Fruit fly (Drosophila melanogaster) whole organism, embryonic: ENCODE measurements around the gene Tsp96F.

ENCODE experiments used
- Antp ChIP-seq: fragments of 200-800 bp; sonication (Bioruptor generic); optimal IDR thresholded peaks from 3 replicates; lab custom pipeline; 2016; ENCODE audit warnings: missing biosample characterization, missing genetic modification characterization
- BEAF-32 ChIP-seq: fragments of 200-800 bp; sonication (Bioruptor generic); optimal IDR thresholded peaks from 3 replicates; lab custom pipeline; 2017; ENCODE audit warnings: missing biosample characterization, missing genetic modification characterization, mild to moderate bottlenecking, moderate library complexity, missing genetic modification reagents
- Bdp1 ChIP-seq: fragments of 200-800 bp; sonication (Bioruptor generic); optimal IDR thresholded peaks from 3 replicates; lab custom pipeline; 2016; ENCODE audit warnings: missing biosample characterization, missing genetic modification characterization
- BtbVII ChIP-seq: fragments of 200-800 bp; sonication (Bioruptor generic); optimal IDR thresholded peaks from 3 replicates; lab custom pipeline; 2017; ENCODE audit warnings: missing biosample characterization, mild to moderate bottlenecking, missing genetic modification characterization
- CG1024 ChIP-seq: fragments of 200-800 bp; sonication (Bioruptor generic); IDR thresholded peaks from 2 replicates; pipeline ENCODE4 v1.3.6; 2022; ENCODE audit warnings: missing biosample characterization, missing genetic modification characterization
- CG10565 ChIP-seq: fragments of 200-800 bp; sonication (Bioruptor generic); optimal IDR thresholded peaks from 3 replicates; lab custom pipeline; 2016; ENCODE audit warnings: missing biosample characterization, mild to moderate bottlenecking, missing genetic modification characterization
- CG10654 ChIP-seq: fragments of 200-800 bp; sonication (Bioruptor generic); optimal IDR thresholded peaks from 2 replicates; lab custom pipeline; 2016; ENCODE audit warnings: missing biosample characterization, missing genetic modification characterization
- CG11247 ChIP-seq: fragments of 200-800 bp; sonication (Bioruptor generic); IDR thresholded peaks from 2 replicates; pipeline ENCODE4 v1.3.6; 2022; ENCODE audit warnings: missing biosample characterization, missing genetic modification characterization
- CG12104 ChIP-seq: fragments of 200-800 bp; sonication (Bioruptor generic); optimal IDR thresholded peaks from 3 replicates; lab custom pipeline; 2016; ENCODE audit warnings: missing biosample characterization, missing genetic modification characterization
- CG13424 ChIP-seq: fragments of 200-800 bp; sonication (Bioruptor generic); optimal IDR thresholded peaks from 2 replicates; lab custom pipeline; 2019; ENCODE audit warnings: missing biosample characterization, mild to moderate bottlenecking, missing genetic modification characterization, moderate library complexity
- CG13775 ChIP-seq: fragments of 200-800 bp; sonication (Bioruptor generic); optimal IDR thresholded peaks from 3 replicates; lab custom pipeline; 2017; ENCODE audit warnings: missing biosample characterization, mild to moderate bottlenecking, missing genetic modification characterization
- CG15269 ChIP-seq: fragments of 200-800 bp; sonication (Bioruptor generic); optimal IDR thresholded peaks from 2 replicates; lab custom pipeline; 2018; ENCODE audit warnings: missing biosample characterization, mild to moderate bottlenecking, missing genetic modification characterization, moderate library complexity
- CG1647 ChIP-seq: fragments of 200-800 bp; sonication (Bioruptor generic); optimal IDR thresholded peaks from 3 replicates; lab custom pipeline; 2016; ENCODE audit warnings: missing biosample characterization, missing genetic modification characterization
- CG17612 ChIP-seq: fragments of 200-800 bp; sonication (Bioruptor generic); IDR thresholded peaks from 2 replicates; pipeline ENCODE4 v1.3.6; 2022; ENCODE audit warnings: missing biosample characterization, missing genetic modification characterization
- CG1792 ChIP-seq: fragments of 200-800 bp; sonication (Bioruptor generic); optimal IDR thresholded peaks from 2 replicates; lab custom pipeline; 2016; ENCODE audit warnings: missing biosample characterization, missing genetic modification characterization
- CG18764 ChIP-seq: fragments of 200-800 bp; sonication (Bioruptor generic); optimal IDR thresholded peaks from 3 replicates; lab custom pipeline; 2016; ENCODE audit warnings: missing biosample characterization, missing genetic modification characterization
- CG2129 ChIP-seq: fragments of 200-800 bp; sonication (Bioruptor generic); IDR thresholded peaks from 2 replicates; pipeline ENCODE4 v1.3.6; 2022; ENCODE audit warnings: missing biosample characterization, missing genetic modification characterization; ENCODE audit not compliant: partially characterized antibody
- CG34224 ChIP-seq: fragments of 200-800 bp; sonication (Bioruptor generic); IDR thresholded peaks from 3 replicates; pipeline ENCODE4 v1.3.6; 2022; ENCODE audit warnings: missing biosample characterization, missing genetic modification characterization; ENCODE audit not compliant: partially characterized antibody
- CG3847 ChIP-seq: fragments of 200-800 bp; sonication (Bioruptor generic); IDR thresholded peaks from 2 replicates; pipeline ENCODE4 v1.3.6; 2022; ENCODE audit warnings: missing biosample characterization, missing genetic modification characterization
- CG4404 ChIP-seq: fragments of 200-800 bp; sonication (Bioruptor generic); IDR thresholded peaks from 2 replicates; pipeline ENCODE4 v1.3.6; 2022; ENCODE audit warnings: missing biosample characterization, missing genetic modification characterization
- CG5245 ChIP-seq: fragments of 200-800 bp; sonication (Bioruptor generic); optimal IDR thresholded peaks from 3 replicates; lab custom pipeline; 2016; ENCODE audit warnings: missing biosample characterization, missing genetic modification characterization
- CG5953 ChIP-seq: fragments of 200-800 bp; sonication (Bioruptor generic); IDR thresholded peaks from 2 replicates; pipeline ENCODE4 v1.3.6; 2022; ENCODE audit warnings: missing biosample characterization, missing genetic modification characterization
- CG6254 ChIP-seq: fragments of 200-800 bp; sonication (Bioruptor generic); optimal IDR thresholded peaks from 3 replicates; lab custom pipeline; 2017; ENCODE audit warnings: mild to moderate bottlenecking, missing biosample characterization, missing genetic modification reagents, missing genetic modification characterization
- CG6813 ChIP-seq: fragments of 200-800 bp; sonication (Bioruptor generic); optimal IDR thresholded peaks from 2 replicates; lab custom pipeline; 2017; ENCODE audit warnings: missing biosample characterization, missing genetic modification characterization, mild to moderate bottlenecking, moderate library complexity, missing genetic modification reagents
- CG7839 ChIP-seq: fragments of 200-800 bp; sonication (Bioruptor generic); optimal IDR thresholded peaks from 3 replicates; lab custom pipeline; 2018; ENCODE audit warnings: missing biosample characterization, mild to moderate bottlenecking, missing genetic modification characterization, moderate library complexity
- CG7987 ChIP-seq: fragments of 200-800 bp; sonication (Bioruptor generic); optimal IDR thresholded peaks from 2 replicates; lab custom pipeline; 2018; ENCODE audit warnings: missing biosample characterization, mild to moderate bottlenecking, missing genetic modification characterization, moderate library complexity
- CkIIα-i1 ChIP-seq: fragments of 200-800 bp; sonication (Bioruptor generic); IDR thresholded peaks from 2 replicates; pipeline ENCODE4 v1.3.6; 2022; ENCODE audit warnings: missing biosample characterization, missing genetic modification characterization
- D ChIP-seq, 2 experiments: fragments of 200-800 bp in 1 of 2; fragments of >200 bp in 1 of 2; sonication (Bioruptor generic) in 1 of 2; optimal IDR thresholded peaks; 2 replicates in 1 of 2; 3 replicates in 1 of 2; lab custom pipeline; 2017; ENCODE audit warnings: mild to moderate bottlenecking in 1 of 2, missing biosample characterization in 1 of 2, missing genetic modification characterization in 1 of 2, missing genetic modification reagents in 1 of 2
- Dip3 ChIP-seq: fragments of 200-800 bp; sonication (Bioruptor generic); optimal IDR thresholded peaks from 3 replicates; lab custom pipeline; 2016; ENCODE audit warnings: missing biosample characterization, missing genetic modification characterization
- Elba2 ChIP-seq: fragments of 200-800 bp; sonication (Bioruptor generic); optimal IDR thresholded peaks from 3 replicates; lab custom pipeline; 2016; ENCODE audit warnings: missing biosample characterization, missing genetic modification characterization
- Fer1 ChIP-seq: fragments of 200-800 bp; sonication (Bioruptor generic); optimal IDR thresholded peaks from 2 replicates; lab custom pipeline; 2017; ENCODE audit warnings: missing biosample characterization, mild to moderate bottlenecking, missing genetic modification characterization
- H15 ChIP-seq: fragments of 200-800 bp; sonication (Bioruptor generic); IDR thresholded peaks from 3 replicates; pipeline ENCODE4 v1.3.6; 2022; ENCODE audit warnings: missing biosample characterization, missing genetic modification characterization
- Mad ChIP-seq: fragments of 200-800 bp; sonication (Bioruptor generic); optimal IDR thresholded peaks from 2 replicates; lab custom pipeline; 2016; ENCODE audit warnings: missing biosample characterization, missing genetic modification characterization
- Pdp1 ChIP-seq, 2 experiments: fragments of 200-800 bp; sonication (Bioruptor generic); optimal IDR thresholded peaks; 3 replicates each; lab custom pipeline; 2016; ENCODE audit warnings: missing biosample characterization in 2 of 2, missing genetic modification characterization in 2 of 2, mild to moderate bottlenecking in 1 of 2, moderate library complexity in 1 of 2
- Sox100B ChIP-seq: fragments of 200-800 bp; sonication (Bioruptor generic); optimal IDR thresholded peaks from 3 replicates; lab custom pipeline; 2018; ENCODE audit warnings: missing biosample characterization, mild to moderate bottlenecking, missing genetic modification characterization
- bsh ChIP-seq, 2 experiments: fragments of 200-800 bp; sonication (Bioruptor generic); optimal IDR thresholded peaks; 2 replicates each; lab custom pipeline; 2017 to 2018; ENCODE audit warnings: mild to moderate bottlenecking in 2 of 2, missing biosample characterization in 2 of 2, missing genetic modification characterization in 2 of 2, moderate library complexity in 1 of 2
- chm ChIP-seq: fragments of 200-800 bp; sonication (Bioruptor generic); IDR thresholded peaks from 2 replicates; pipeline ENCODE4 v1.3.6; 2022; ENCODE audit warnings: missing biosample characterization, missing genetic modification characterization
- dmrt11E ChIP-seq: fragments of 200-800 bp; sonication (Bioruptor generic); optimal IDR thresholded peaks from 3 replicates; lab custom pipeline; 2018; ENCODE audit warnings: missing biosample characterization, mild to moderate bottlenecking, missing genetic modification characterization, moderate library complexity
- eyg ChIP-seq: fragments of 200-800 bp; sonication (Bioruptor generic); optimal IDR thresholded peaks from 3 replicates; lab custom pipeline; 2016; ENCODE audit warnings: missing biosample characterization, missing genetic modification characterization
- gt ChIP-seq: fragments of 200-800 bp; sonication (Bioruptor generic); IDR thresholded peaks from 2 replicates; pipeline ENCODE4 v1.3.6; 2022; ENCODE audit warnings: missing biosample characterization, missing genetic modification characterization
- kay ChIP-seq: fragments of 200-800 bp; sonication (Bioruptor generic); optimal IDR thresholded peaks from 2 replicates; lab custom pipeline; 2016; ENCODE audit warnings: missing biosample characterization, missing genetic modification characterization
- maf-S ChIP-seq: fragments of 200-800 bp; sonication (Bioruptor generic); optimal IDR thresholded peaks from 2 replicates; lab custom pipeline; 2016; ENCODE audit warnings: missing biosample characterization, missing genetic modification characterization
- pita ChIP-seq: fragments of 200-800 bp; sonication (Bioruptor generic); optimal IDR thresholded peaks from 2 replicates; lab custom pipeline; 2017; ENCODE audit warnings: missing biosample characterization, mild to moderate bottlenecking, missing genetic modification characterization
- rib ChIP-seq: fragments of 200-800 bp; sonication (Bioruptor generic); IDR thresholded peaks from 2 replicates; pipeline ENCODE4 v1.3.6; 2022; ENCODE audit warnings: missing biosample characterization, missing genetic modification characterization
- sna ChIP-seq: fragments of 200-800 bp; sonication (Bioruptor generic); IDR thresholded peaks from 2 replicates; pipeline ENCODE4 v1.3.6; 2022; ENCODE audit warnings: missing biosample characterization, missing genetic modification characterization; ENCODE audit not compliant: partially characterized antibody
- ssp ChIP-seq: fragments of 200-800 bp; sonication (Bioruptor generic); IDR thresholded peaks from 2 replicates; pipeline ENCODE4 v1.3.6; 2022; ENCODE audit warnings: missing biosample characterization, missing genetic modification characterization
- vnd ChIP-seq: fragments of 200-800 bp; sonication (Bioruptor generic); IDR thresholded peaks from 3 replicates; pipeline ENCODE4 v1.3.6; 2022; ENCODE audit warnings: missing biosample characterization, missing genetic modification characterization; ENCODE audit not compliant: partially characterized antibody

Tsp96F gene

DNA sequence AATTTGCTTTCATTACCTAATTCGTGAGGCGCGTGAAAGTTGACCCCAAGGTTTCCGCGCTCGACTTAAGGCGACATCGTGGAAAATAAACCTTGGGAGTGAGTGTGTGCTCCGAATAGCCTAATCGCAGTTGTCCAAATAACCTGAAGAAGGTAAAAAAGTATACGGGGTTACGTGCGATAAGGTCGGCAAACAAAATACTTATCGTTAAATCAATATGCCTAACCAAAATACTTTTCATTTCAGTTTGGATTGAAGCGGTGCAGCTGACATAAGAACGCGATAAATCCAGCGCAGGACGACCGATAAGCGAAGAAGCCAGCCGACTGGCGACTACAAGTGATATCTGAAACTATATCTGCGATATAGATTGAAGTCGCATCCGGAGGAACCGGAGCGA, 3.9 kb upstream of the Tsp96F start (continued):
- TF ChIP-seq chm (GFP tag; lab: Robert Waterston, UW) (peak; percentile 74; the same call in 1 of the 2 replicates), dmrt11E (tag; lab: Kevin White, UChicago) (peak; percentile 46), CG3847 (GFP tag; lab: Robert Waterston, UW) (no peak), Antp (no peak), CG1792 (GFP tag; lab: Kevin White, UChicago) (no peak), Elba2 (GFP tag; lab: Kevin White, UChicago) (no peak), Sox100B (GFP tag; lab: Kevin White, UChicago) (no peak), BEAF-32 (GFP tag; lab: Kevin White, UChicago) (no peak), CkIIα-i1 (no peak), CG10654 (GFP tag; lab: Kevin White, UChicago) (no peak), CG10565 (GFP tag; lab: Kevin White, UChicago) (no peak), pita (no peak), eyg (no peak), CG13775 (GFP tag; lab: Kevin White, UChicago) (no peak), CG1024 (GFP tag; lab: Robert Waterston, UW) (peak; percentile 51; the same call in 1 of the 2 replicates), bsh (GFP tag; optimal IDR thresholded peaks at IDR 0.05; lab: Kevin White, UChicago) (peak in 1 of 2 experiments; percentile 62), Bdp1 (GFP tag; lab: Kevin White, UChicago) (no peak), vnd (GFP tag; lab: Robert Waterston, UW) (no peak), CG2129 (no peak), gt (GFP tag; lab: Robert Waterston, UW) (no peak), Pdp1 (GFP tag; optimal IDR thresholded peaks at IDR 0.05; lab: Kevin White, UChicago) (peak in 1 of 2 experiments; percentile 52), CG5245 (GFP tag; lab: Kevin White, UChicago) (no peak), CG7987 (GFP tag; lab: Kevin White, UChicago) (peak; percentile 56), CG34224 (no peak), D (optimal IDR thresholded peaks at IDR 0.05; lab: Kevin White, UChicago) (no peak), D (GFP tag; optimal IDR thresholded peaks at IDR 0.05; lab: Kevin White, UChicago) (peak; percentile 43), CG6813 (GFP tag; lab: Kevin White, UChicago) (peak; percentile 20), CG15269 (no peak), H15 (GFP tag; lab: Robert Waterston, UW) (no peak), Fer1 (GFP tag; lab: Kevin White, UChicago) (peak; percentile 29), CG1647 (GFP tag; lab: Kevin White, UChicago) (no peak), CG6254 (peak; percentile 41), CG4404 (GFP tag; lab: Robert Waterston, UW) (no peak), rib (GFP tag; lab: Robert Waterston, UW) (no peak), sna (no peak), CG17612 (GFP tag; lab: Robert Waterston, UW) (no peak), kay (GFP tag; lab: Kevin White, UChicago) (no peak), CG13424 (peak; percentile 22), Mad (no peak), maf-S (no peak), CG5953 (GFP tag; lab: Robert Waterston, UW) (0 out of 2 replicates have a peak, but pooled peaks have one; percentile 40), BtbVII (peak; percentile 1), Dip3 (GFP tag; lab: Kevin White, UChicago) (no peak), CG7839 (tag; lab: Kevin White, UChicago) (no peak), ssp (GFP tag; lab: Robert Waterston, UW) (no peak), CG12104 (GFP tag; lab: Kevin White, UChicago) (no peak), CG18764 (GFP tag; lab: Kevin White, UChicago) (no peak), CG11247 (no peak)
